Fruit fly (Drosophila melanogaster) whole organism, embryonic: ENCODE data around the gene orb.

Experiments
- Adf1 ChIP-seq: fragments of 200-800 bp; sonication (Bioruptor generic); IDR thresholded peaks from 2 replicates; pipeline ENCODE4 v1.3.6; 2022; ENCODE audit warnings: missing biosample characterization, missing genetic modification characterization
- Bdp1 ChIP-seq: fragments of 200-800 bp; sonication (Bioruptor generic); optimal IDR thresholded peaks from 3 replicates; lab custom pipeline; 2016; ENCODE audit warnings: missing biosample characterization, missing genetic modification characterization
- CG10267 ChIP-seq: fragments of 200-800 bp; sonication (Bioruptor generic); optimal IDR thresholded peaks from 2 replicates; lab custom pipeline; 2018; ENCODE audit warnings: missing biosample characterization, mild to moderate bottlenecking, missing genetic modification characterization, moderate library complexity
- CG10366 ChIP-seq: fragments of 200-800 bp; sonication (Bioruptor generic); IDR thresholded peaks from 2 replicates; pipeline ENCODE4 v1.3.6; 2022; ENCODE audit warnings: missing biosample characterization, missing genetic modification characterization
- CG11723 ChIP-seq: fragments of 200-800 bp; sonication (Bioruptor generic); optimal IDR thresholded peaks from 2 replicates; lab custom pipeline; 2017; ENCODE audit warnings: missing biosample characterization, mild to moderate bottlenecking, missing genetic modification characterization
- CG13296 ChIP-seq: fragments of 200-800 bp; sonication (Bioruptor generic); optimal IDR thresholded peaks from 3 replicates; lab custom pipeline; 2018; ENCODE audit warnings: missing biosample characterization, mild to moderate bottlenecking, missing genetic modification characterization
- CG14050 ChIP-seq: fragments of 200-800 bp; sonication (Bioruptor generic); IDR thresholded peaks from 3 replicates; pipeline ENCODE4 v1.3.6; 2022; ENCODE audit warnings: missing biosample characterization, missing genetic modification characterization
- CG14667 ChIP-seq: fragments of 200-800 bp; sonication (Bioruptor generic); IDR thresholded peaks from 2 replicates; pipeline ENCODE4 v1.3.6; 2022; ENCODE audit warnings: missing biosample characterization, missing genetic modification characterization
- CG14965 ChIP-seq: fragments of 200-800 bp; sonication (Bioruptor generic); optimal IDR thresholded peaks from 2 replicates; lab custom pipeline; 2016; ENCODE audit warnings: missing biosample characterization, missing genetic modification characterization, borderline replicate concordance
- CG16813 ChIP-seq: fragments of 200-800 bp; sonication (Bioruptor generic); IDR thresholded peaks from 3 replicates; pipeline ENCODE4 v1.3.6; 2022; ENCODE audit warnings: missing biosample characterization, missing genetic modification characterization; ENCODE audit not compliant: partially characterized antibody
- CG16815 ChIP-seq: fragments of 200-800 bp; sonication (Bioruptor generic); optimal IDR thresholded peaks from 3 replicates; lab custom pipeline; 2017; ENCODE audit warnings: missing biosample characterization, mild to moderate bottlenecking, missing genetic modification characterization
- CG17328 ChIP-seq: fragments of 200-800 bp; sonication (Bioruptor generic); IDR thresholded peaks from 2 replicates; pipeline ENCODE4 v1.3.6; 2022; ENCODE audit warnings: missing biosample characterization, missing genetic modification characterization
- CG17829 ChIP-seq: fragments of 200-800 bp; optimal IDR thresholded peaks from 2 replicates; lab custom pipeline; 2019; ENCODE audit warnings: missing biosample characterization, mild to moderate bottlenecking, missing genetic modification characterization, moderate library complexity
- CG18599 ChIP-seq: fragments of 200-800 bp; sonication (Bioruptor generic); optimal IDR thresholded peaks from 3 replicates; lab custom pipeline; 2017; ENCODE audit warnings: missing biosample characterization, missing genetic modification characterization, mild to moderate bottlenecking, moderate library complexity, missing genetic modification reagents
- CG2116 ChIP-seq: fragments of 200-800 bp; sonication (Bioruptor generic); optimal IDR thresholded peaks from 3 replicates; lab custom pipeline; 2018; ENCODE audit warnings: missing biosample characterization, mild to moderate bottlenecking, missing genetic modification characterization
- CG2120 ChIP-seq: fragments of 200-800 bp; sonication (Bioruptor generic); optimal IDR thresholded peaks from 3 replicates; lab custom pipeline; 2016; ENCODE audit warnings: missing biosample characterization, missing genetic modification characterization
- CG2199 ChIP-seq: fragments of 200-800 bp; sonication (Bioruptor generic); IDR thresholded peaks from 3 replicates; pipeline ENCODE4 v1.3.6; 2022; ENCODE audit warnings: missing biosample characterization, missing genetic modification characterization
- CG2712 ChIP-seq: fragments of 200-800 bp; optimal IDR thresholded peaks from 3 replicates; lab custom pipeline; 2019; ENCODE audit warnings: missing biosample characterization, mild to moderate bottlenecking, missing genetic modification characterization, moderate library complexity
- CG2889 ChIP-seq: fragments of 200-800 bp; sonication (Bioruptor generic); IDR thresholded peaks from 3 replicates; pipeline ENCODE4 v1.3.6; 2022; ENCODE audit warnings: missing biosample characterization, missing genetic modification characterization
- CG3847 ChIP-seq: fragments of 200-800 bp; sonication (Bioruptor generic); IDR thresholded peaks from 2 replicates; pipeline ENCODE4 v1.3.6; 2022; ENCODE audit warnings: missing biosample characterization, missing genetic modification characterization
- CG4282 ChIP-seq: fragments of 200-800 bp; sonication (Bioruptor generic); optimal IDR thresholded peaks from 2 replicates; lab custom pipeline; 2016; ENCODE audit warnings: missing biosample characterization, missing genetic modification characterization
- CG4707 ChIP-seq: fragments of 200-800 bp; sonication (Bioruptor generic); optimal IDR thresholded peaks from 2 replicates; lab custom pipeline; 2018; ENCODE audit warnings: missing biosample characterization, mild to moderate bottlenecking, missing genetic modification characterization, moderate library complexity
- CG6791 ChIP-seq: fragments of 200-800 bp; sonication (Bioruptor generic); IDR thresholded peaks from 3 replicates; pipeline ENCODE4 v1.3.6; 2022; ENCODE audit warnings: missing biosample characterization, missing genetic modification characterization; ENCODE audit not compliant: partially characterized antibody
- CG7372 ChIP-seq: fragments of 200-800 bp; sonication (Bioruptor generic); IDR thresholded peaks from 2 replicates; pipeline ENCODE4 v1.3.6; 2022; ENCODE audit warnings: missing biosample characterization, missing genetic modification characterization
- H2.0 ChIP-seq: fragments of 200-800 bp; sonication (Bioruptor generic); IDR thresholded peaks from 2 replicates; pipeline ENCODE4 v1.3.6; 2022; ENCODE audit warnings: missing biosample characterization, missing genetic modification characterization
- Kr ChIP-seq: fragments of 200-800 bp; sonication (Bioruptor generic); optimal IDR thresholded peaks from 2 replicates; lab custom pipeline; 2017; ENCODE audit warnings: missing biosample characterization, mild to moderate bottlenecking, missing genetic modification characterization
- MESR4 ChIP-seq: fragments of 200-800 bp; sonication (Bioruptor generic); optimal IDR thresholded peaks from 2 replicates; lab custom pipeline; 2018; ENCODE audit warnings: missing biosample characterization, mild to moderate bottlenecking, missing genetic modification characterization, moderate library complexity
- Max ChIP-seq: fragments of 200-800 bp; sonication (Bioruptor generic); optimal IDR thresholded peaks from 2 replicates; lab custom pipeline; 2016; ENCODE audit warnings: missing biosample characterization, mild to moderate bottlenecking, missing genetic modification characterization
- NFAT ChIP-seq: fragments of 200-800 bp; sonication (Bioruptor generic); IDR thresholded peaks from 2 replicates; pipeline ENCODE4 v1.3.6; 2022; ENCODE audit warnings: missing biosample characterization, missing genetic modification characterization
- amos ChIP-seq: fragments of 200-800 bp; sonication (Bioruptor generic); IDR thresholded peaks from 2 replicates; pipeline ENCODE4 v1.3.6; 2022; ENCODE audit warnings: missing biosample characterization, missing genetic modification characterization; ENCODE audit not compliant: partially characterized antibody
- ara ChIP-seq: fragments of 200-800 bp; sonication (Bioruptor generic); IDR thresholded peaks from 2 replicates; pipeline ENCODE4 v1.3.6; 2022; ENCODE audit warnings: missing biosample characterization, missing genetic modification characterization
- bab2 ChIP-seq: fragments of 200-800 bp; sonication (Bioruptor generic); optimal IDR thresholded peaks from 2 replicates; lab custom pipeline; 2016; ENCODE audit warnings: missing biosample characterization, missing genetic modification characterization
- cad ChIP-seq: fragments of >200 bp; optimal IDR thresholded peaks from 2 replicates; lab custom pipeline; 2017; ENCODE audit warnings: missing biosample characterization, missing genetic modification characterization
- esg ChIP-seq: fragments of 200-800 bp; sonication (Bioruptor generic); conservative IDR thresholded peaks from 2 replicates; pipeline ENCODE4 v1.3.6; 2022; ENCODE audit warnings: missing biosample characterization, missing genetic modification characterization
- eyg ChIP-seq: fragments of 200-800 bp; sonication (Bioruptor generic); optimal IDR thresholded peaks from 3 replicates; lab custom pipeline; 2016; ENCODE audit warnings: missing biosample characterization, missing genetic modification characterization
- fd96Cb ChIP-seq: fragments of 200-800 bp; sonication (Bioruptor generic); optimal IDR thresholded peaks from 2 replicates; lab custom pipeline; 2018; ENCODE audit warnings: missing biosample characterization, mild to moderate bottlenecking, missing genetic modification characterization, moderate library complexity
- gcm2 ChIP-seq: fragments of 200-800 bp; sonication (Bioruptor generic); optimal IDR thresholded peaks from 2 replicates; lab custom pipeline; 2016; ENCODE audit warnings: missing biosample characterization, missing genetic modification characterization
- grau ChIP-seq: fragments of 200-800 bp; optimal IDR thresholded peaks from 3 replicates; lab custom pipeline; 2019; ENCODE audit warnings: missing biosample characterization, mild to moderate bottlenecking, missing genetic modification characterization, moderate library complexity
- hb ChIP-seq: fragments of 200-800 bp; sonication (Bioruptor generic); IDR thresholded peaks from 3 replicates; pipeline ENCODE4 v1.3.6; 2022; ENCODE audit warnings: missing biosample characterization, missing genetic modification characterization; ENCODE audit not compliant: partially characterized antibody
- her ChIP-seq: fragments of 200-800 bp; sonication (Bioruptor generic); optimal IDR thresholded peaks from 2 replicates; lab custom pipeline; 2016; ENCODE audit warnings: missing biosample characterization, missing genetic modification characterization
- lab ChIP-seq: fragments of 200-800 bp; sonication (Bioruptor generic); optimal IDR thresholded peaks from 3 replicates; lab custom pipeline; 2017; ENCODE audit warnings: missing biosample characterization, missing genetic modification characterization, mild to moderate bottlenecking, moderate library complexity, missing genetic modification reagents
- mld ChIP-seq: fragments of 200-800 bp; sonication (Bioruptor generic); IDR thresholded peaks from 3 replicates; pipeline ENCODE4 v1.3.6; 2022; ENCODE audit warnings: missing biosample characterization, missing genetic modification characterization; ENCODE audit not compliant: partially characterized antibody
- oc ChIP-seq: fragments of 200-800 bp; sonication (Bioruptor generic); optimal IDR thresholded peaks from 2 replicates; lab custom pipeline; 2018; ENCODE audit warnings: missing biosample characterization, mild to moderate bottlenecking, missing genetic modification characterization, moderate library complexity
- ro ChIP-seq: fragments of 200-800 bp; sonication (Bioruptor generic); IDR thresholded peaks from 2 replicates; pipeline ENCODE4 v1.3.6; 2022; ENCODE audit warnings: missing biosample characterization, missing genetic modification characterization
- sd ChIP-seq: fragments of 200-800 bp; sonication (Bioruptor generic); optimal IDR thresholded peaks from 3 replicates; lab custom pipeline; 2018; ENCODE audit warnings: missing biosample characterization, mild to moderate bottlenecking, missing genetic modification characterization, moderate library complexity
- seq ChIP-seq: fragments of 200-800 bp; sonication (Bioruptor generic); IDR thresholded peaks from 2 replicates; pipeline ENCODE4 v1.3.6; 2022; ENCODE audit warnings: missing biosample characterization, missing genetic modification characterization
- sim ChIP-seq: fragments of 200-800 bp; sonication (Bioruptor generic); IDR thresholded peaks from 2 replicates; pipeline ENCODE4 v1.3.6; 2022; ENCODE audit warnings: missing biosample characterization, missing genetic modification characterization
- trh ChIP-seq: fragments of 200-800 bp; sonication (Bioruptor generic); optimal IDR thresholded peaks from 2 replicates; lab custom pipeline; 2016; ENCODE audit warnings: missing biosample characterization, missing genetic modification characterization
- vfl ChIP-seq: fragments of 200-800 bp; sonication (Bioruptor generic); optimal IDR thresholded peaks from 2 replicates; lab custom pipeline; 2016; ENCODE audit warnings: missing biosample characterization, missing genetic modification characterization
- zfh2 ChIP-seq: fragments of 200-800 bp; sonication (Bioruptor generic); optimal IDR thresholded peaks from 2 replicates; lab custom pipeline; 2016; ENCODE audit warnings: missing biosample characterization, missing genetic modification characterization

Gene orb

dm6 chr3R:23214603-23215433 is 65.8 kb downstream of the orb start (continued):
- TF ChIP-seq mld (GFP tag; lab: Robert Waterston, UW) = no peak
- no peak for TF ChIP-seq CG10366 (GFP tag; lab: Robert Waterston, UW)
- TF ChIP-seq CG4282 (GFP tag; lab: Kevin White, UChicago) = no peak
- TF ChIP-seq sim (GFP tag; lab: Robert Waterston, UW) = no peak
- TF ChIP-seq trh = no peak
- no peak for TF ChIP-seq CG2199 (GFP tag; lab: Robert Waterston, UW)
- peak; percentile 15 for TF ChIP-seq grau
- TF ChIP-seq H2.0 (GFP tag; lab: Robert Waterston, UW) = no peak
- no peak for TF ChIP-seq Max (GFP tag; lab: Kevin White, UChicago)
- peak; percentile 34 for TF ChIP-seq lab
- TF ChIP-seq CG16815 (GFP tag; lab: Kevin White, UChicago) = no peak
- no peak for TF ChIP-seq cad (GFP tag; lab: Kevin White, UChicago)
- TF ChIP-seq Bdp1 (GFP tag; lab: Kevin White, UChicago) = no peak
- TF ChIP-seq CG2712 (tag; lab: Kevin White, UChicago) = peak; percentile 24
- peak; percentile 43 for TF ChIP-seq CG17829
- no peak for TF ChIP-seq esg (GFP tag; lab: Robert Waterston, UW)
- no peak for TF ChIP-seq zfh2 (GFP tag; lab: Kevin White, UChicago)
- TF ChIP-seq CG17328 (GFP tag; lab: Robert Waterston, UW) = no peak
- TF ChIP-seq CG2120 (GFP tag; lab: Kevin White, UChicago) = no peak
- peak; percentile 81 for TF ChIP-seq sd (tag; lab: Kevin White, UChicago)
- TF ChIP-seq CG4707 = peak; percentile 12
- no peak for TF ChIP-seq CG7372 (GFP tag; lab: Robert Waterston, UW)
- TF ChIP-seq gcm2 (GFP tag; lab: Kevin White, UChicago) = no peak
- TF ChIP-seq CG2116 = peak; percentile 88
- TF ChIP-seq seq (GFP tag; lab: Robert Waterston, UW) = no peak; the same call in 1 of the 2 replicates
- TF ChIP-seq vfl (GFP tag; lab: Kevin White, UChicago) = no peak
- TF ChIP-seq MESR4 (GFP tag; lab: Kevin White, UChicago) = no peak
- TF ChIP-seq CG18599 (GFP tag; lab: Kevin White, UChicago) = no peak
- no peak for TF ChIP-seq CG14667 (GFP tag; lab: Robert Waterston, UW)
- TF ChIP-seq bab2 (GFP tag; lab: Kevin White, UChicago) = no peak
- no peak for TF ChIP-seq CG13296 (GFP tag; lab: Kevin White, UChicago)
- peak; percentile 53 for TF ChIP-seq CG10267 (tag; lab: Kevin White, UChicago)
- no peak for TF ChIP-seq CG3847 (GFP tag; lab: Robert Waterston, UW)
- TF ChIP-seq Kr (GFP tag; lab: Kevin White, UChicago) = peak; percentile 2
- TF ChIP-seq ara (GFP tag; lab: Robert Waterston, UW) = no peak
- TF ChIP-seq CG11723 (GFP tag; lab: Kevin White, UChicago) = no peak
- no peak for TF ChIP-seq Adf1
- peak; percentile 51; the same call in 1 of the 3 replicates for TF ChIP-seq CG6791
- no peak for TF ChIP-seq eyg
- no peak for TF ChIP-seq CG2889 (GFP tag; lab: Robert Waterston, UW)
- TF ChIP-seq fd96Cb (tag; lab: Kevin White, UChicago) = no peak
- no peak for TF ChIP-seq oc (tag; lab: Kevin White, UChicago)
- no peak for TF ChIP-seq her (GFP tag; lab: Kevin White, UChicago)
- no peak for TF ChIP-seq ro (GFP tag; lab: Robert Waterston, UW)
- no peak for TF ChIP-seq CG14965 (GFP tag; lab: Kevin White, UChicago)
- no peak for TF ChIP-seq hb (GFP tag; lab: Robert Waterston, UW)
- TF ChIP-seq NFAT (GFP tag; lab: Robert Waterston, UW) = no peak
- no peak for TF ChIP-seq CG16813 (GFP tag; lab: Robert Waterston, UW)
- no peak for TF ChIP-seq CG14050 (GFP tag; lab: Robert Waterston, UW)
- TF ChIP-seq amos (GFP tag; lab: Robert Waterston, UW) = no peak; the same call in 1 of the 2 replicates
